Fruit fly (Drosophila melanogaster): ENCODE data around the gene Ino80.
A peak's percentile ranks its signal among the peaks of the same experiment; 100 is the strongest.

The Ino80 gene

DNA sequence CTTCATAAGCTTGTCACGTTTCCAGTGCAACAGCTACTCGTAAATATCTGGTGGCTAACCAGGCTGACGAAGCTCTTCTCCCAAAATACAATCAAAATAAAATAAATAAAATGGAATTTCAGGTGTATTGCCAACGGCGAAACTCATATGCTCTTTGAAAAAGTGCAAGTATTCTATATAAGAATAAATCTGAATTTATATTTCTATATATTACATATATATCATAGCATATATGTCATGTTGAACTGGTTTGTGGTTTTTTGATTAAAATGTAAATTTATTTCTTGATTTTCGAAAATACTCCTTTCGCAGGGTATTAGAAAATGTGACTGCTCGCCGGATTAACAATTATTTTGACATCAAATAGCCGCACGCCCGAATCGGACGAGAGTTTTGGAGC, 55.3 kb downstream of the Ino80 start:
- no peak for TF ChIP-seq CG32264 (GFP tag; optimal IDR thresholded peaks at IDR 0.05)
- peak; percentile 25 for TF ChIP-seq psq (GFP tag; optimal IDR thresholded peaks at IDR 0.05)
- TF ChIP-seq Mio (GFP tag; optimal IDR thresholded peaks at IDR 0.05), result no peak
- peak; percentile 21 for TF ChIP-seq OdsH (GFP tag; optimal IDR thresholded peaks at IDR 0.05)
- TF ChIP-seq sv (GFP tag; optimal IDR thresholded peaks at IDR 0.05), result no peak
- TF ChIP-seq Sp1 (GFP tag; optimal IDR thresholded peaks at IDR 0.05), result peak; percentile 35
- TF ChIP-seq GATAd (GFP tag; optimal IDR thresholded peaks at IDR 0.05), result no peak
- TF ChIP-seq Hnf4 (GFP tag; optimal IDR thresholded peaks at IDR 0.05), result no peak
- peak; percentile 4 for TF ChIP-seq dmrt93B (GFP tag; optimal IDR thresholded peaks at IDR 0.05)
- TF ChIP-seq sage (GFP tag; optimal IDR thresholded peaks at IDR 0.05), result no peak
- no peak for TF ChIP-seq Hr78 (GFP tag; optimal IDR thresholded peaks at IDR 0.05)
- no peak for TF ChIP-seq Rel (GFP tag; optimal IDR thresholded peaks at IDR 0.05)
- TF ChIP-seq Rel (tag; optimal IDR thresholded peaks at IDR 0.05), result no peak
- no peak for TF ChIP-seq Hr83 (GFP tag; optimal IDR thresholded peaks at IDR 0.05; ENCODE audit: poor library complexity, severe bottlenecking)
- TF ChIP-seq pan (optimal IDR thresholded peaks at IDR 0.05), result no peak
- TF ChIP-seq Vsx2 (GFP tag; optimal IDR thresholded peaks at IDR 0.05; ENCODE audit: partially characterized antibody), result no peak
- no peak for TF ChIP-seq dl (GFP tag; optimal IDR thresholded peaks at IDR 0.05; ENCODE audit: insufficient read depth in 1 of 2, partially characterized antibody in 2 of 2)
- no peak for TF ChIP-seq tai (GFP tag; optimal IDR thresholded peaks at IDR 0.05)
- no peak for TF ChIP-seq br (GFP tag; optimal IDR thresholded peaks at IDR 0.05)
- no peak for TF ChIP-seq fru (GFP tag; optimal IDR thresholded peaks at IDR 0.05)
- TF ChIP-seq HLH106 (tag; optimal IDR thresholded peaks at IDR 0.05), result peak; percentile 57
- TF ChIP-seq Dif (GFP tag; optimal IDR thresholded peaks at IDR 0.05; ENCODE audit: partially characterized antibody), result no peak
- TF ChIP-seq Dfd (GFP tag; optimal IDR thresholded peaks at IDR 0.05), result no peak
- no peak for TF ChIP-seq dsf (GFP tag; optimal IDR thresholded peaks at IDR 0.05; ENCODE audit: borderline replicate concordance)
- peak; percentile 9 for TF ChIP-seq h (GFP tag; optimal IDR thresholded peaks at IDR 0.05)
- no peak for TF ChIP-seq CrebA (GFP tag; optimal IDR thresholded peaks at IDR 0.05; ENCODE audit: borderline replicate concordance)
- TF ChIP-seq foxo (GFP tag; optimal IDR thresholded peaks at IDR 0.05), result peak in 1 of 2 experiments; percentile 19
- no peak for TF ChIP-seq lola (GFP tag; optimal IDR thresholded peaks at IDR 0.05)
- TF ChIP-seq rgr (GFP tag; optimal IDR thresholded peaks at IDR 0.05), result peak; percentile 37
- no peak for TF ChIP-seq CG9705 (GFP tag; optimal IDR thresholded peaks at IDR 0.05)
- TF ChIP-seq Abd-B (GFP tag; optimal IDR thresholded peaks at IDR 0.05), result no peak
- TF ChIP-seq woc (GFP tag; optimal IDR thresholded peaks at IDR 0.05), result no peak

DNA sequence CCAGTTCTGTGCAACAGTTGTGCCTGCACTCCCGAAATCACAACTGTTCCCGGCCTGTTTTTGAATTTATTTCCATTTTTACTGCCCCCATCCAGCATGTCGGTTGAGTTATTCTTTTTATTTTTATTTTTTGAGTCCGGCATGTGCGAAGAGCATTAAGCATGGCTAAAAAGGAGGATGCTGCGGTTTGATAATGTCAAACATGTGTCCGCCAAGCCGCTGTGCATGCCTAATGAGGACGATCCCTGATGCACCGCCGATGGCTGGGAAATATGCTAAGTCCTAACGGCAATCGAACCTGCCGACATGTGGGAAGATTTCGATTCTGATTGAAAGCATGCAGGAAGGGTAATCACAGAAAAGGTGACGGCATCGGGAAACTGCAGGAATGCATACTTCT, 56.4 kb downstream of the Ino80 start:
- no peak for TF ChIP-seq foxo (GFP tag; optimal IDR thresholded peaks at IDR 0.05)
- TF ChIP-seq Hnf4 (GFP tag; optimal IDR thresholded peaks at IDR 0.05), result no peak
- no peak for TF ChIP-seq dl (GFP tag; optimal IDR thresholded peaks at IDR 0.05; ENCODE audit: insufficient read depth in 1 of 2, partially characterized antibody in 2 of 2)
- TF ChIP-seq Vsx2 (GFP tag; optimal IDR thresholded peaks at IDR 0.05; ENCODE audit: partially characterized antibody), result no peak
- no peak for TF ChIP-seq Dfd (GFP tag; optimal IDR thresholded peaks at IDR 0.05)
- no peak for TF ChIP-seq Mio (GFP tag; optimal IDR thresholded peaks at IDR 0.05)
- TF ChIP-seq h (GFP tag; optimal IDR thresholded peaks at IDR 0.05), result no peak
- TF ChIP-seq Hr83 (GFP tag; optimal IDR thresholded peaks at IDR 0.05; ENCODE audit: poor library complexity, severe bottlenecking), result no peak
- no peak for TF ChIP-seq OdsH (GFP tag; optimal IDR thresholded peaks at IDR 0.05)
- TF ChIP-seq lola (GFP tag; optimal IDR thresholded peaks at IDR 0.05), result no peak
- TF ChIP-seq usp (GFP tag; optimal IDR thresholded peaks at IDR 0.05), result no peak
- no peak for TF ChIP-seq jim (GFP tag; optimal IDR thresholded peaks at IDR 0.05)
- no peak for TF ChIP-seq fru (GFP tag; optimal IDR thresholded peaks at IDR 0.05)
- TF ChIP-seq Hr78 (GFP tag; optimal IDR thresholded peaks at IDR 0.05), result no peak
- no peak for TF ChIP-seq N (GFP tag; optimal IDR thresholded peaks at IDR 0.05)
- no peak for TF ChIP-seq ey (GFP tag; optimal IDR thresholded peaks at IDR 0.05)

DNA sequence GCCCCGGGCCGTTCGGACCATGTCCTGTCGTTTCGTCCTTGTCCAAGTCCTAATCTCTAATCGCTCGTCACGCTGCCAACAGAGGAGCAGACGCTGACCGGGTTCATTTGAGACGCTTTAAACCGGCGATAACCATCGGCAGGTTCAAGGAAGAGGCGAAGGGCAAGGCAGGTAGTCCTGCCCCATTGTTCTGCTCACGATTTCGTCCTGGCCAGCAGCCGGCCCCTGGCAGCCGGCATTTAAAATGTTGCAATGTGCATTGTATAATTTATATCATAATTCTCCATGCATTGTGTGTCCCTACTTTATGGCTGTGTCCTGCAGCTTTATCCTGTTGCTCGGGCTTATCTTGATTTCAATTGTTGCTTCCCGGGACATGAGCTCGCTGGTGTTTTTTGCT, 57.7 kb downstream of the Ino80 start:
- TF ChIP-seq CG9705 (GFP tag; optimal IDR thresholded peaks at IDR 0.05) (no peak), Dfd (GFP tag; optimal IDR thresholded peaks at IDR 0.05) (no peak), Jra (GFP tag; optimal IDR thresholded peaks at IDR 0.05) (no peak), Myc (optimal IDR thresholded peaks at IDR 0.05) (no peak), foxo (GFP tag; optimal IDR thresholded peaks at IDR 0.05) (no peak), Hnf4 (GFP tag; optimal IDR thresholded peaks at IDR 0.05) (no peak), N (GFP tag; optimal IDR thresholded peaks at IDR 0.05) (no peak), Hr83 (GFP tag; optimal IDR thresholded peaks at IDR 0.05; ENCODE audit: poor library complexity, severe bottlenecking) (no peak), HLH106 (tag; optimal IDR thresholded peaks at IDR 0.05) (no peak), jim (GFP tag; optimal IDR thresholded peaks at IDR 0.05) (no peak), psq (GFP tag; optimal IDR thresholded peaks at IDR 0.05) (no peak), dmrt93B (GFP tag; optimal IDR thresholded peaks at IDR 0.05) (no peak), Rel (GFP tag; optimal IDR thresholded peaks at IDR 0.05) (no peak), Rel (tag; optimal IDR thresholded peaks at IDR 0.05) (no peak), lola (GFP tag; optimal IDR thresholded peaks at IDR 0.05) (no peak), ey (GFP tag; optimal IDR thresholded peaks at IDR 0.05) (no peak), woc (GFP tag; optimal IDR thresholded peaks at IDR 0.05) (no peak), pan (optimal IDR thresholded peaks at IDR 0.05) (no peak), dl (GFP tag; optimal IDR thresholded peaks at IDR 0.05; ENCODE audit: insufficient read depth in 1 of 2, partially characterized antibody in 2 of 2) (no peak), dsf (GFP tag; optimal IDR thresholded peaks at IDR 0.05; ENCODE audit: borderline replicate concordance) (no peak), Sp1 (GFP tag; optimal IDR thresholded peaks at IDR 0.05) (no peak)
